Fruit fly (Drosophila melanogaster) whole organism, adult: ENCODE measurements around the gene CG45428.

Source experiments
- CG11617 ChIP-seq: fragments of 200-800 bp; sonication (Bioruptor generic); optimal IDR thresholded peaks from 2 replicates; lab custom pipeline; 2017; ENCODE audit warnings: mild to moderate bottlenecking, missing biosample characterization, missing genetic modification reagents, missing genetic modification characterization
- CG12768 ChIP-seq: fragments of 200-800 bp; sonication (Bioruptor generic); optimal IDR thresholded peaks from 2 replicates; lab custom pipeline; 2017; ENCODE audit warnings: missing biosample characterization, missing genetic modification characterization, mild to moderate bottlenecking, moderate library complexity, missing genetic modification reagents
- CG14711 ChIP-seq: fragments of 200-800 bp; sonication (Bioruptor generic); optimal IDR thresholded peaks from 2 replicates; lab custom pipeline; 2018; ENCODE audit warnings: missing biosample characterization, mild to moderate bottlenecking, missing genetic modification characterization, moderate library complexity
- CG1620 ChIP-seq: fragments of 200-800 bp; sonication (Bioruptor generic); optimal IDR thresholded peaks from 2 replicates; lab custom pipeline; 2016; ENCODE audit warnings: missing biosample characterization, missing genetic modification characterization
- CG33017 ChIP-seq: fragments of 200-800 bp; sonication (Bioruptor generic); optimal IDR thresholded peaks from 2 replicates; lab custom pipeline; 2018; ENCODE audit warnings: missing biosample characterization, mild to moderate bottlenecking, missing genetic modification characterization, moderate library complexity
- CG5204 ChIP-seq: fragments of 200-800 bp; sonication (Bioruptor generic); optimal IDR thresholded peaks from 2 replicates; lab custom pipeline; 2016; ENCODE audit warnings: missing biosample characterization, missing genetic modification characterization
- CG7045 ChIP-seq: fragments of 200-800 bp; sonication (Bioruptor generic); optimal IDR thresholded peaks from 2 replicates; lab custom pipeline; 2017; ENCODE audit warnings: missing biosample characterization, mild to moderate bottlenecking, missing genetic modification characterization
- CG7101 ChIP-seq: fragments of 200-800 bp; sonication (Bioruptor generic); optimal IDR thresholded peaks from 2 replicates; lab custom pipeline; 2018; ENCODE audit warnings: missing biosample characterization, mild to moderate bottlenecking, missing genetic modification characterization, moderate library complexity
- Clk ChIP-seq: fragments of 200-800 bp; sonication (Bioruptor generic); optimal IDR thresholded peaks from 2 replicates; lab custom pipeline; 2017; ENCODE audit warnings: missing biosample characterization, missing genetic modification characterization
- Crg-1 ChIP-seq: fragments of 200-800 bp; sonication (Bioruptor generic); optimal IDR thresholded peaks from 2 replicates; lab custom pipeline; 2016; ENCODE audit warnings: missing biosample characterization, missing genetic modification characterization
- Hr96 ChIP-seq: fragments of 200-800 bp; sonication (Bioruptor generic); optimal IDR thresholded peaks from 2 replicates; lab custom pipeline; 2016; ENCODE audit warnings: missing biosample characterization, missing genetic modification characterization
- Mnt ChIP-seq: fragments of 200-800 bp; sonication (Bioruptor generic); optimal IDR thresholded peaks from 2 replicates; lab custom pipeline; 2016; ENCODE audit warnings: missing biosample characterization, mild to moderate bottlenecking, missing genetic modification characterization
- bab1 ChIP-seq: fragments of 200-800 bp; sonication (Bioruptor generic); optimal IDR thresholded peaks from 3 replicates; lab custom pipeline; 2019; ENCODE audit warnings: missing biosample characterization, mild to moderate bottlenecking, missing genetic modification characterization, moderate library complexity
- cic ChIP-seq: fragments of 200-800 bp; sonication (Bioruptor generic); optimal IDR thresholded peaks from 2 replicates; lab custom pipeline; 2017; ENCODE audit warnings: missing biosample characterization, mild to moderate bottlenecking, missing genetic modification characterization, moderate library complexity
- cnc ChIP-seq, 2 experiments: fragments of >200 bp; optimal IDR thresholded peaks; 2 replicates each; lab custom pipeline; 2017
- kay ChIP-seq: fragments of 200-800 bp; sonication (Bioruptor generic); peaks from one replicate; lab custom pipeline; 2016; ENCODE audit warnings: missing biosample characterization, missing genetic modification characterization, borderline replicate concordance
- ovo ChIP-seq: fragments of 200-800 bp; sonication (Bioruptor generic); optimal IDR thresholded peaks from 2 replicates; lab custom pipeline; 2016; ENCODE audit warnings: missing biosample characterization, missing genetic modification characterization
- pad ChIP-seq: fragments of 200-800 bp; sonication (Bioruptor generic); optimal IDR thresholded peaks from 3 replicates; lab custom pipeline; 2017; ENCODE audit warnings: missing biosample characterization, missing genetic modification characterization, mild to moderate bottlenecking, moderate library complexity, missing genetic modification reagents
- tj ChIP-seq: fragments of 200-800 bp; sonication (Bioruptor generic); optimal IDR thresholded peaks from 3 replicates; lab custom pipeline; 2017; ENCODE audit warnings: missing biosample characterization, mild to moderate bottlenecking, missing genetic modification characterization, moderate library complexity
- toe ChIP-seq: fragments of 200-800 bp; sonication (Bioruptor generic); optimal IDR thresholded peaks from 2 replicates; lab custom pipeline; 2016; ENCODE audit warnings: missing biosample characterization, missing genetic modification characterization

The CG45428 gene

dm6 chr3L:22836768-22837167 is at the start of gene CG45428, which contains the start of gene CG11226:
Gene CG45428, minus strand, starts transcription at chr3L:22837070.
Gene CG11226, plus strand, starts transcription at chr3L:22837068.
- TF ChIP-seq toe (GFP tag; lab: Kevin White, UChicago) (no peak), ovo (no peak), CG5204 (GFP tag; lab: Kevin White, UChicago) (no peak), Clk (GFP tag; lab: Kevin White, UChicago) (no peak), CG7045 (GFP tag; lab: Kevin White, UChicago) (no peak)

dm6 chr3L:22885843-22886242 is 49.0 kb upstream of the CG45428 start:
- TF ChIP-seq CG7045 (GFP tag; lab: Kevin White, UChicago) (no peak), bab1 (GFP tag; lab: Kevin White, UChicago) (no peak), ovo (no peak), cic (GFP tag; lab: Kevin White, UChicago) (no peak), Clk (GFP tag; lab: Kevin White, UChicago) (no peak), CG5204 (GFP tag; lab: Kevin White, UChicago) (no peak), CG1620 (GFP tag; lab: Kevin White, UChicago) (no peak), CG33017 (tag; lab: Kevin White, UChicago) (no peak), Crg-1 (GFP tag; lab: Kevin White, UChicago) (no peak), Hr96 (GFP tag; lab: Kevin White, UChicago) (no peak), CG12768 (no peak)

dm6 chr3L:22884481-22884880 is 47.6 kb upstream of the CG45428 start:
- TF ChIP-seq tj (no peak), bab1 (GFP tag; lab: Kevin White, UChicago) (no peak), CG12768 (no peak), CG1620 (GFP tag; lab: Kevin White, UChicago) (no peak), cic (GFP tag; lab: Kevin White, UChicago) (no peak), CG14711 (no peak), CG11617 (no peak), CG5204 (GFP tag; lab: Kevin White, UChicago) (no peak), toe (GFP tag; lab: Kevin White, UChicago) (no peak), Mnt (no peak), CG33017 (tag; lab: Kevin White, UChicago) (no peak)

- TF ChIP-seq Clk (GFP tag; lab: Kevin White, UChicago), result no peak
These were observed 46.8 kb upstream of the CG45428 start for dm6 chr3L:22883649-22884048.

- TF ChIP-seq tj, result no peak
- TF ChIP-seq pad (GFP tag; lab: Kevin White, UChicago), result no peak
- TF ChIP-seq CG11617, result no peak
- TF ChIP-seq CG33017 (tag; lab: Kevin White, UChicago), result no peak
- TF ChIP-seq ovo, result no peak
- no peak for TF ChIP-seq Crg-1 (GFP tag; lab: Kevin White, UChicago)
- TF ChIP-seq bab1 (GFP tag; lab: Kevin White, UChicago), result no peak
- TF ChIP-seq CG7101 (tag; lab: Kevin White, UChicago), result no peak
- no peak for TF ChIP-seq cnc (optimal IDR thresholded peaks at IDR 0.05; lab: Kevin White, UChicago)
- TF ChIP-seq CG5204 (GFP tag; lab: Kevin White, UChicago), result no peak
- TF ChIP-seq CG14711, result no peak
- TF ChIP-seq Mnt, result no peak
- no peak for TF ChIP-seq cic (GFP tag; lab: Kevin White, UChicago)
- TF ChIP-seq Clk (GFP tag; lab: Kevin White, UChicago), result no peak
- TF ChIP-seq Hr96 (GFP tag; lab: Kevin White, UChicago), result no peak
- no peak for TF ChIP-seq kay
These were observed 44.0 kb upstream of the CG45428 start, which contains the start of gene slif for dm6 chr3L:22880914-22881313. Gene slif, plus strand, starts transcription at chr3L:22881045.

- TF ChIP-seq CG33017 (tag; lab: Kevin White, UChicago) (no peak), CG5204 (GFP tag; lab: Kevin White, UChicago) (no peak), CG7101 (tag; lab: Kevin White, UChicago) (no peak), toe (GFP tag; lab: Kevin White, UChicago) (no peak), kay (no peak), Crg-1 (GFP tag; lab: Kevin White, UChicago) (no peak), cic (GFP tag; lab: Kevin White, UChicago) (no peak), CG7045 (GFP tag; lab: Kevin White, UChicago) (no peak), Mnt (no peak), Hr96 (GFP tag; lab: Kevin White, UChicago) (no peak), CG1620 (GFP tag; lab: Kevin White, UChicago) (no peak)
These were observed 42.5 kb upstream of the CG45428 start for dm6 chr3L:22879344-22879723.

- peak; percentile 100 for TF ChIP-seq CG7101 (tag; lab: Kevin White, UChicago)
- TF ChIP-seq CG14711, result peak; percentile 98
- TF ChIP-seq Clk (GFP tag; lab: Kevin White, UChicago), result peak; percentile 99
- TF ChIP-seq CG33017 (tag; lab: Kevin White, UChicago), result peak; percentile 99
- TF ChIP-seq CG7045 (GFP tag; lab: Kevin White, UChicago), result peak; percentile 99
- peak; percentile 99 for TF ChIP-seq toe (GFP tag; lab: Kevin White, UChicago)
- peak; percentile 97 for TF ChIP-seq cic (GFP tag; lab: Kevin White, UChicago)
- TF ChIP-seq kay, result no peak
- peak; percentile 94 for TF ChIP-seq tj
- TF ChIP-seq pad (GFP tag; lab: Kevin White, UChicago), result peak; percentile 96
- TF ChIP-seq CG5204 (GFP tag; lab: Kevin White, UChicago), result peak; percentile 99
- peak; percentile 99 for TF ChIP-seq CG1620 (GFP tag; lab: Kevin White, UChicago)
- TF ChIP-seq bab1 (GFP tag; lab: Kevin White, UChicago), result peak; percentile 100
- peak; percentile 99 for TF ChIP-seq Hr96 (GFP tag; lab: Kevin White, UChicago)
- TF ChIP-seq CG11617, result peak; percentile 99
- TF ChIP-seq CG12768, result peak; percentile 100
- TF ChIP-seq Crg-1 (GFP tag; lab: Kevin White, UChicago), result peak; percentile 99
- peak; percentile 99 for TF ChIP-seq Mnt
- TF ChIP-seq ovo, result peak; percentile 95
- TF ChIP-seq cnc (optimal IDR thresholded peaks at IDR 0.05; lab: Kevin White, UChicago), result no peak
These were observed 42.0 kb upstream of the CG45428 start, which contains the start of the genes Chro and Ssl1 for dm6 chr3L:22878723-22879343. Gene Chro, minus strand, starts transcription at chr3L:22878984. Gene Ssl1, plus strand, starts transcription at chr3L:22879089.
